Fruit fly (Drosophila melanogaster): ENCODE measurements around the gene CG34300.

dm6 chr3R:30296035-30296434, 10.4 kb downstream of the CG34300 start:
- TF ChIP-seq CG8159 (tag; optimal IDR thresholded peaks at IDR 0.05) (peak; percentile 93), CG12605 (GFP tag; IDR thresholded peaks at IDR 0.05) (peak; percentile 98), rn (GFP tag; IDR thresholded peaks at IDR 0.05) (peak; percentile 95), fd96Ca (GFP tag; IDR thresholded peaks at IDR 0.05) (peak; percentile 98), CG10348 (GFP tag; IDR thresholded peaks at IDR 0.05) (peak; percentile 82), CG4496 (GFP tag; IDR thresholded peaks at IDR 0.05) (peak; percentile 99), EcR (GFP tag; optimal IDR thresholded peaks at IDR 0.05) (peak; percentile 61)
